Fruit fly (Drosophila melanogaster) whole organism, pupa: ENCODE data around the gene CG8925.

Source experiments
- CG10348 ChIP-seq: fragments of 200-800 bp; sonication (Bioruptor generic); IDR thresholded peaks from 2 replicates; pipeline ENCODE4 v1.3.6; 2022; ENCODE audit warnings: missing biosample characterization, missing genetic modification characterization
- CG12605 ChIP-seq: fragments of 200-800 bp; sonication (Bioruptor generic); IDR thresholded peaks from 2 replicates; pipeline ENCODE4 v1.3.6; 2022; ENCODE audit warnings: missing biosample characterization, missing genetic modification characterization
- CG13204 ChIP-seq: fragments of 200-800 bp; sonication (Bioruptor generic); optimal IDR thresholded peaks from 2 replicates; lab custom pipeline; 2018; ENCODE audit warnings: missing biosample characterization, mild to moderate bottlenecking, missing genetic modification characterization, moderate library complexity
- CG14655 ChIP-seq: fragments of 200-800 bp; sonication (Bioruptor generic); optimal IDR thresholded peaks from 3 replicates; lab custom pipeline; 2017; ENCODE audit warnings: mild to moderate bottlenecking, missing biosample characterization, missing genetic modification reagents, missing genetic modification characterization
- CG15710 ChIP-seq: fragments of 200-800 bp; sonication (Bioruptor generic); optimal IDR thresholded peaks from 2 replicates; lab custom pipeline; 2018; ENCODE audit warnings: missing biosample characterization, mild to moderate bottlenecking, missing genetic modification characterization, moderate library complexity
- CG17806 ChIP-seq: fragments of 200-800 bp; sonication (Bioruptor generic); optimal IDR thresholded peaks from 2 replicates; lab custom pipeline; 2018; ENCODE audit warnings: missing biosample characterization, mild to moderate bottlenecking, missing genetic modification characterization, moderate library complexity
- CG32121 ChIP-seq: fragments of 200-800 bp; sonication (Bioruptor generic); IDR thresholded peaks from 2 replicates; pipeline ENCODE4 v1.3.6; 2022; ENCODE audit warnings: missing biosample characterization, missing genetic modification characterization
- CG34367 ChIP-seq: fragments of 200-800 bp; sonication (Bioruptor generic); optimal IDR thresholded peaks from 2 replicates; lab custom pipeline; 2018; ENCODE audit warnings: missing biosample characterization, mild to moderate bottlenecking, missing genetic modification characterization
- CG4496 ChIP-seq: fragments of 200-800 bp; sonication (Bioruptor generic); IDR thresholded peaks from 3 replicates; pipeline ENCODE4 v1.3.6; 2022; ENCODE audit warnings: missing biosample characterization, missing genetic modification characterization
- CG8159 ChIP-seq: fragments of 200-800 bp; sonication (Bioruptor generic); optimal IDR thresholded peaks from 3 replicates; lab custom pipeline; 2018; ENCODE audit warnings: missing biosample characterization, mild to moderate bottlenecking, missing genetic modification characterization, moderate library complexity
- CG8301 ChIP-seq: fragments of 200-800 bp; sonication (Bioruptor generic); optimal IDR thresholded peaks from 2 replicates; lab custom pipeline; 2018; ENCODE audit warnings: missing biosample characterization, mild to moderate bottlenecking, missing genetic modification characterization
- CG9948 ChIP-seq: fragments of 200-800 bp; sonication (Bioruptor generic); optimal IDR thresholded peaks from 2 replicates; lab custom pipeline; 2018; ENCODE audit warnings: missing biosample characterization, mild to moderate bottlenecking, missing genetic modification characterization, moderate library complexity
- D1 ChIP-seq: fragments of 200-800 bp; sonication (Bioruptor generic); optimal IDR thresholded peaks from 2 replicates; lab custom pipeline; 2018; ENCODE audit warnings: missing biosample characterization, mild to moderate bottlenecking, missing genetic modification characterization, moderate library complexity
- EcR ChIP-seq: fragments of 200-800 bp; sonication (Bioruptor generic); optimal IDR thresholded peaks from 3 replicates; lab custom pipeline; 2019; ENCODE audit warnings: missing biosample characterization, missing genetic modification characterization, mild to moderate bottlenecking, moderate library complexity, missing genetic modification reagents
- Ets98B ChIP-seq: fragments of 200-800 bp; sonication (Bioruptor generic); IDR thresholded peaks from 2 replicates; pipeline ENCODE4 v1.3.6; 2022; ENCODE audit warnings: missing biosample characterization, missing genetic modification characterization
- Pif1A ChIP-seq: fragments of 200-800 bp; sonication (Bioruptor generic); optimal IDR thresholded peaks from 3 replicates; lab custom pipeline; 2016; ENCODE audit warnings: missing biosample characterization, missing genetic modification characterization
- Pif1B ChIP-seq: fragments of 200-800 bp; sonication (Bioruptor generic); optimal IDR thresholded peaks from 3 replicates; lab custom pipeline; 2016; ENCODE audit warnings: missing biosample characterization, missing genetic modification characterization
- Snoo ChIP-seq: fragments of 200-800 bp; sonication (Bioruptor generic); optimal IDR thresholded peaks from 3 replicates; lab custom pipeline; 2017; ENCODE audit warnings: missing biosample characterization, mild to moderate bottlenecking, missing genetic modification characterization, inconsistent platforms
- fd96Ca ChIP-seq: fragments of 200-800 bp; sonication (Bioruptor generic); IDR thresholded peaks from 3 replicates; pipeline ENCODE4 v1.3.6; 2022; ENCODE audit warnings: missing biosample characterization, missing genetic modification characterization
- gl ChIP-seq: fragments of 200-800 bp; sonication (Bioruptor generic); optimal IDR thresholded peaks from 2 replicates; lab custom pipeline; 2018; ENCODE audit warnings: missing biosample characterization, mild to moderate bottlenecking, missing genetic modification characterization
- rn ChIP-seq: fragments of 200-800 bp; sonication (Bioruptor generic); IDR thresholded peaks from 2 replicates; pipeline ENCODE4 v1.3.6; 2022; ENCODE audit warnings: missing biosample characterization, missing genetic modification characterization

CG8925 gene

DNA sequence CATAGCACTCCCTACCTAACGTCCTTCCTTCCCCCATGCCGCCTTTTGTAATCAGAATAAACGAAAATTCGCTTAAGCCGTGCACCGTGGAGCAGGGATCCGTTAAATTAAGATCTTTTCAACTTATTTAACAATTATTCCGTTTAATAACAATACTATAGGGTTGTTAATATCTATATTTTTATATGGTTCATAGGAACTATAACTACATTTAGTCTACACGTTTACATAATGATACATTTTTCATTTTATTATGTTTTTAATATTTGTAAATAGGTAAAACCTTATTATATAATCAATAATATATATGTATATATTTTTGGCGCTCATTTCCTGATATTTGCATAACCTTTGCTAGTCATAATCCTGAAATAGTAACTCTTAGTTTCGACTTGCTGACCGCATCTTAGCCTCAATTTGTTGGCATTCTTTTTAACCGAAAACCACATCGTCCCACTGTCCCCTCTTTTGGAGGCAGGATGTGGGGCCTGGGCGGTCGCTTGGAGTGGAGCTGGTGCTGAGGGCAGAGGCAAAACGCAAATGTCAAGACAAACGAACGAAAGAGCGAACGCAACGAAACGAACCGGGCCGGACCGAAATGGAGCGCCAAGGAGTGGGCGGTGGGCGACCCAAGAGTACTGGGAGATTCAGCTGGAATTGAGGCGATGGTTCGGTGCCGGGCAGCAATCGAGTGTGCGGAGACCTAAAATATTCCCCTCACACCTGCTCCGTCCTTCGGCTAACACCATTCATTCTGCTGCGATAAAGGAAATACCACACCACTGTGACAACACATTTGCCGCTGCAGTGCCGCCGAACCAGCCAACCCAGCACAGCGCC lies 38.1 kb downstream of the CG8925 start:
- no peak for TF ChIP-seq CG12605
- peak; percentile 83 for TF ChIP-seq CG17806
- TF ChIP-seq Pif1B (GFP tag; lab: Kevin White, UChicago), result peak; percentile 62
- TF ChIP-seq Snoo (tag; lab: Kevin White, UChicago), result peak; percentile 83
- TF ChIP-seq CG8159 (tag; lab: Kevin White, UChicago), result peak; percentile 94
- peak; percentile 82 for TF ChIP-seq CG34367 (tag; lab: Kevin White, UChicago)
- peak; percentile 56 for TF ChIP-seq EcR
- TF ChIP-seq Pif1A (GFP tag; lab: Kevin White, UChicago), result peak; percentile 69
- 0 out of 2 replicates have a peak, but pooled peaks have one; percentile 13 for TF ChIP-seq Ets98B (GFP tag; lab: Robert Waterston, UW)
- no peak for TF ChIP-seq rn
- peak; percentile 89 for TF ChIP-seq CG9948 (tag; lab: Kevin White, UChicago)
- TF ChIP-seq CG4496 (GFP tag; lab: Robert Waterston, UW), result peak; percentile 37; the same call in 1 of the 3 replicates
- peak; percentile 67 for TF ChIP-seq CG8301
- peak; percentile 90 for TF ChIP-seq CG15710 (tag; lab: Kevin White, UChicago)
- TF ChIP-seq CG13204 (GFP tag; lab: Kevin White, UChicago), result peak; percentile 96
- TF ChIP-seq D1 (tag; lab: Kevin White, UChicago), result peak; percentile 78
- TF ChIP-seq gl (tag; lab: Kevin White, UChicago), result no peak
- peak; percentile 83 for TF ChIP-seq CG14655
- TF ChIP-seq CG32121 (GFP tag; lab: Robert Waterston, UW), result 0 out of 2 replicates have a peak, but pooled peaks have one; percentile 31
- peak; percentile 29; the same call in 1 of the 3 replicates for TF ChIP-seq fd96Ca
- no peak for TF ChIP-seq CG10348 (GFP tag; lab: Robert Waterston, UW)

DNA sequence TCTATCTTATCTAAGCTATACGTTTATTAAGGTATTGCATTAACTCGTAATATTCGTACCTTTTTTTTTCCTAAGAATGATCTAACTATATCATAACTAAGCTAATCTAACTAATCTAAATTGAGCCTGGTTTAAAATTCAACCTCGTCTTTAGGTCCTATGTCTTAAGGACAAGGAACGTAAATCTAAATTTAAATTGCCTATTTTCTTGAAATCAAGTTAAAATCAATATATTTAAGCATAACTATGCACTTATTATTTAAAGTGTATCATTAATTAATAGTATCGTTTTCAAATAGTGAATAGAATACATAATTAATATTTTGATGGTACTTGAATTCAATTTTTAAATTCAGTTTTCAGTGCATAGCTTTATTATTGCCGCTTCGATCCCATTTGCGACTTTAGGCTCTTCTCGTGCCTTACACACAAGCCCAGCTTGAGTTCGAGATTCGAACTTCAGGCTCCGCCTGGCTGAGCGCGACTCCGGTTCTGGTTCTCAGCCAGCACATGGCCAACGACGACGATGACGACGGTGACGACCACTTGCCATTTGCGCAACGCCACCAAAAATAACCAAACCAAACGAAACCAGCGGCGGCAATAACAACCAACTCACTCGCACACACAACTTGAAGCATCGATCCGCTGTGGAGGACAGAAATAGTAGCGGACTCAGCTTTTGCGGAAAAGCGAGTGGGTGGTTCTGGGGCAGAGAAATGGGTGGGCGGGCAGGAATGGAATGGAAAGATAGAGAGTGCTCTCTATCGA lies 39.2 kb downstream of the CG8925 start:
- TF ChIP-seq Pif1B (GFP tag; lab: Kevin White, UChicago), result no peak
- peak; percentile 52 for TF ChIP-seq CG15710 (tag; lab: Kevin White, UChicago)
- TF ChIP-seq CG14655, result peak; percentile 75
- TF ChIP-seq Snoo (tag; lab: Kevin White, UChicago), result peak; percentile 48
- 0 out of 3 replicates have a peak, but pooled peaks have one; percentile 29 for TF ChIP-seq CG4496 (GFP tag; lab: Robert Waterston, UW)
- 0 out of 3 replicates have a peak, but pooled peaks have one; percentile 43 for TF ChIP-seq fd96Ca
- TF ChIP-seq CG32121 (GFP tag; lab: Robert Waterston, UW), result peak; percentile 29; the same call in 1 of the 2 replicates
- TF ChIP-seq CG8301, result peak; percentile 54
- no peak for TF ChIP-seq D1 (tag; lab: Kevin White, UChicago)
- peak; percentile 26 for TF ChIP-seq Pif1A (GFP tag; lab: Kevin White, UChicago)
- TF ChIP-seq gl (tag; lab: Kevin White, UChicago), result no peak
- peak; percentile 62 for TF ChIP-seq CG9948 (tag; lab: Kevin White, UChicago)
- TF ChIP-seq CG17806, result peak; percentile 52
- TF ChIP-seq Ets98B (GFP tag; lab: Robert Waterston, UW), result 0 out of 2 replicates have a peak, but pooled peaks have one; percentile 12
- TF ChIP-seq EcR, result peak; percentile 39
- 0 out of 2 replicates have a peak, but pooled peaks have one; percentile 34 for TF ChIP-seq rn
- TF ChIP-seq CG8159 (tag; lab: Kevin White, UChicago), result peak; percentile 74
- no peak for TF ChIP-seq CG10348 (GFP tag; lab: Robert Waterston, UW)
- TF ChIP-seq CG12605, result 0 out of 2 replicates have a peak, but pooled peaks have one; percentile 26
- TF ChIP-seq CG13204 (GFP tag; lab: Kevin White, UChicago), result peak; percentile 85
- TF ChIP-seq CG34367 (tag; lab: Kevin White, UChicago), result peak; percentile 46

dm6 chr3R:16211883-16212540 lies 40.2 kb downstream of the CG8925 start:
- TF ChIP-seq CG17806, result no peak
- TF ChIP-seq D1 (tag; lab: Kevin White, UChicago), result no peak
- TF ChIP-seq CG12605, result no peak
- no peak for TF ChIP-seq CG34367 (tag; lab: Kevin White, UChicago)
- no peak for TF ChIP-seq Pif1A (GFP tag; lab: Kevin White, UChicago)
- peak; percentile 19 for TF ChIP-seq EcR
- no peak for TF ChIP-seq Snoo (tag; lab: Kevin White, UChicago)
- TF ChIP-seq CG4496 (GFP tag; lab: Robert Waterston, UW), result no peak
- TF ChIP-seq CG32121 (GFP tag; lab: Robert Waterston, UW), result peak; percentile 22; the same call in 1 of the 2 replicates
- no peak for TF ChIP-seq fd96Ca

DNA sequence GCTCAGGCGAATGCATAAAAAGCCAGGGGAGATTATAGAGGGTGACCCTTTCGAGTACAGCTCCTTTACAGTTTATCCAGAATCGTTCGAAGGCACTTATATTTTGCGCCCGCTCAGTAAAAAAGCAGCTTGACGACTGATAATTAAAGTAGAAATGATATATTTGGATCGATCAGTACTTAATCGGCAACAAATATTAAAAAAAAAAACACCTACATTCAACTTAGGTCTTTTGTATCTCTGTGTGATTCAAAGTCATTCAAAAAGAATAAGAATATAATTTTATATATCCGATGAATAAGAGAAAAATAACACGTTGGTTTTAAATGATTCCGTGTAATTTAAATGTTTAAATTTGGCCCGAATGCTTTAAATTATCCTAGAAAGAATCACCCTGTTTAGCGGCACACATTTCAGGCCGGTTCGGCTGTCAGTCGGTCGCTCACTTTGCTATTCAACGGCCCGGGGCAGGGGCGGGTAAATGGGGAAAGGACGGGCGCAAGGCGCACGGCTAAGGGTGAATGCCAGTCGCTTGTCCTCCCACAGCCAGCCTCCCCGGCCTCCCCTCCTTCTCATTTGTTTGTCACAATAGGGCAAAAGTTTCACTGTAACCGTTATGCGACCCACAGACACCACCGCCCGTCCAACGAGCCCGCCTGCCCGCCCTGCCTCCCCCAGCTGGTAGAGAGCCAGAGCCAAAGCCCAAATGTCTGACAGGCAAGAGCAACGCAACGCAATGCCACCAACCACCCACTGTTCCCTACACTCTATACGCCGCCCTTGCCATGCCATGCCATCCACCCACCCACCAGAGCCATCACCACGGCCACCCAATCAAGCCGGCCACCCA lies 41.3 kb downstream of the CG8925 start:
- TF ChIP-seq CG4496 (GFP tag; lab: Robert Waterston, UW) (0 out of 3 replicates have a peak, but pooled peaks have one; percentile 22), CG15710 (tag; lab: Kevin White, UChicago) (peak; percentile 59), CG34367 (tag; lab: Kevin White, UChicago) (no peak), CG17806 (peak; percentile 65), rn (no peak), D1 (tag; lab: Kevin White, UChicago) (no peak), CG14655 (peak; percentile 22), Pif1A (GFP tag; lab: Kevin White, UChicago) (peak; percentile 15), CG8301 (peak; percentile 34), CG13204 (GFP tag; lab: Kevin White, UChicago) (peak; percentile 77), CG10348 (GFP tag; lab: Robert Waterston, UW) (no peak), CG9948 (tag; lab: Kevin White, UChicago) (peak; percentile 41), Ets98B (GFP tag; lab: Robert Waterston, UW) (no peak), CG8159 (tag; lab: Kevin White, UChicago) (peak; percentile 84), gl (tag; lab: Kevin White, UChicago) (no peak), CG12605 (no peak), CG32121 (GFP tag; lab: Robert Waterston, UW) (no peak), EcR (no peak), Snoo (tag; lab: Kevin White, UChicago) (peak; percentile 2), Pif1B (GFP tag; lab: Kevin White, UChicago) (no peak), fd96Ca (0 out of 3 replicates have a peak, but pooled peaks have one; percentile 32)
